Worm (Caenorhabditis elegans) whole organism, L1 larva: ENCODE measurements around the gene dhhc-8.
A peak's percentile ranks its signal among the peaks of the same experiment; 100 is the strongest.

Source experiments
- C04F5.9 ChIP-seq: sonication (generic microtip); optimal IDR thresholded peaks from 2 replicates; lab custom pipeline; 2016; ENCODE audit warnings: missing genetic modification characterization, missing compliant biosample characterization
- Y116A8C.19 ChIP-seq: sonication (generic microtip); optimal IDR thresholded peaks from 2 replicates; lab custom pipeline; 2016; ENCODE audit warnings: missing compliant biosample characterization, missing genetic modification characterization, borderline replicate concordance
- alr-1 ChIP-seq: fragments of 200-800 bp; sonication (Bioruptor generic); optimal IDR thresholded peaks from 2 replicates; lab custom pipeline; 2018; ENCODE audit warnings: borderline replicate concordance, mild to moderate bottlenecking, missing genetic modification characterization, missing compliant biosample characterization
- ceh-63 ChIP-seq: fragments of 200-800 bp; sonication (Bioruptor generic); optimal IDR thresholded peaks from 2 replicates; lab custom pipeline; 2018; ENCODE audit warnings: mild to moderate bottlenecking, missing genetic modification characterization, missing compliant biosample characterization
- ceh-82 ChIP-seq, 3 experiments: fragments of 150-350 bp in 1 of 3; sonication (generic microtip) in 2 of 3; optimal IDR thresholded peaks; 2 replicates each; lab custom pipeline; 2014 to 2017; ENCODE audit warnings: missing biosample characterization in 3 of 3, missing genetic modification characterization in 3 of 3
- ceh-88 ChIP-seq: fragments of 200-800 bp; sonication (Bioruptor generic); IDR thresholded peaks from 2 replicates; pipeline ENCODE4 v1.3.6; 2022; ENCODE audit warnings: missing genetic modification characterization, missing compliant biosample characterization
- ces-1 ChIP-seq: fragments of 150-350 bp; optimal IDR thresholded peaks from 2 replicates; lab custom pipeline; 2014; ENCODE audit warnings: missing biosample characterization, missing genetic modification reagents, missing genetic modification characterization
- efl-1 ChIP-seq, 4 experiments: fragments of 150-350 bp; optimal IDR thresholded peaks in 3 of 4; peaks in 1 of 4; 1 replicate in 1 of 4; 2 replicates in 3 of 4; lab custom pipeline; 2014; ENCODE audit warnings: missing biosample characterization in 2 of 4, missing genetic modification characterization in 2 of 4, missing genetic modification reagents in 2 of 4
- egl-13 ChIP-seq: sonication (generic microtip); optimal IDR thresholded peaks from 2 replicates; lab custom pipeline; 2016; ENCODE audit warnings: missing genotype, missing genetic modification reagents, missing genetic modification characterization, missing compliant biosample characterization
- elt-2 ChIP-seq: sonication (generic microtip); optimal IDR thresholded peaks from 2 replicates; lab custom pipeline; 2016; ENCODE audit warnings: missing genetic modification characterization, mild to moderate bottlenecking, inconsistent platforms, missing compliant biosample characterization, missing genetic modification reagents
- elt-3 ChIP-seq, 6 experiments: fragments of 150-350 bp in 1 of 6; sonication (generic microtip); optimal IDR thresholded peaks; 2 replicates each; lab custom pipeline; 2017 to 2018; ENCODE audit warnings: missing biosample characterization in 6 of 6, missing genetic modification characterization in 6 of 6, inconsistent platforms in 1 of 6
- ets-5 ChIP-seq: fragments of 200-800 bp; sonication (Bioruptor generic); IDR thresholded peaks from 2 replicates; pipeline ENCODE4 v1.3.6; 2022; ENCODE audit warnings: missing genetic modification characterization, missing compliant biosample characterization
- fkh-4 ChIP-seq: sonication (generic microtip); optimal IDR thresholded peaks from 2 replicates; lab custom pipeline; 2016; ENCODE audit warnings: missing compliant biosample characterization, missing genetic modification characterization, borderline replicate concordance
- grh-1 ChIP-seq: fragments of 200-800 bp; sonication (Bioruptor generic); IDR thresholded peaks from 2 replicates; pipeline ENCODE4 v1.3.6; 2022; ENCODE audit warnings: missing genetic modification reagents, missing genetic modification characterization, missing compliant biosample characterization
- hlh-17 ChIP-seq: fragments of 200-800 bp; sonication (Bioruptor generic); optimal IDR thresholded peaks from 2 replicates; lab custom pipeline; 2018; ENCODE audit warnings: missing genetic modification characterization, mild to moderate bottlenecking, missing compliant biosample characterization, moderate library complexity, borderline replicate concordance
- hpl-2 ChIP-seq: fragments of 150-350 bp; optimal IDR thresholded peaks from 2 replicates; lab custom pipeline; 2014; ENCODE audit warnings: missing biosample characterization, missing genetic modification reagents, missing genetic modification characterization
- jun-1 ChIP-seq: fragments of 150-350 bp; optimal IDR thresholded peaks from 2 replicates; lab custom pipeline; 2014; ENCODE audit warnings: missing biosample characterization, missing genetic modification reagents, missing genetic modification characterization
- lin-14 ChIP-seq: fragments of 200-800 bp; sonication (Bioruptor generic); optimal IDR thresholded peaks from 2 replicates; lab custom pipeline; 2018; ENCODE audit warnings: mild to moderate bottlenecking, missing genetic modification characterization, moderate library complexity, missing compliant biosample characterization
- lin-39 ChIP-seq: fragments of 150-350 bp; optimal IDR thresholded peaks from 2 replicates; lab custom pipeline; 2014; ENCODE audit warnings: missing biosample characterization, missing genetic modification reagents, missing genetic modification characterization
- lir-3 ChIP-seq: sonication (generic microtip); optimal IDR thresholded peaks from 2 replicates; lab custom pipeline; 2016; ENCODE audit warnings: mild to moderate bottlenecking, missing genetic modification characterization, moderate library complexity, missing compliant biosample characterization; ENCODE audit not compliant: poor library complexity
- lsy-2 ChIP-seq, 2 experiments: fragments of 150-350 bp; optimal IDR thresholded peaks; 2 replicates each; lab custom pipeline; 2014; ENCODE audit warnings: missing biosample characterization in 2 of 2, missing genetic modification characterization in 2 of 2
- mdl-1 ChIP-seq, 2 experiments: fragments of 150-350 bp; optimal IDR thresholded peaks; 2 replicates each; lab custom pipeline; 2014 to 2017; ENCODE audit warnings: missing biosample characterization in 2 of 2, missing genetic modification characterization in 2 of 2, inconsistent platforms in 1 of 2
- mef-2 ChIP-seq: fragments of 150-350 bp; optimal IDR thresholded peaks from 2 replicates; lab custom pipeline; 2014; ENCODE audit warnings: missing biosample characterization, missing genetic modification characterization
- mep-1 ChIP-seq: fragments of 150-350 bp; optimal IDR thresholded peaks from 2 replicates; lab custom pipeline; 2014; ENCODE audit warnings: missing biosample characterization, missing genetic modification characterization
- nhr-19 ChIP-seq: fragments of 200-800 bp; sonication (Bioruptor generic); conservative IDR thresholded peaks from 2 replicates; pipeline ENCODE4 v1.3.6; 2022; ENCODE audit warnings: missing genetic modification characterization, missing compliant biosample characterization
- nhr-237 ChIP-seq: fragments of 150-350 bp; optimal IDR thresholded peaks from 2 replicates; lab custom pipeline; 2014; ENCODE audit warnings: missing biosample characterization, missing genetic modification characterization
- nhr-28 ChIP-seq: fragments of 150-350 bp; optimal IDR thresholded peaks from 2 replicates; lab custom pipeline; 2014; ENCODE audit warnings: missing biosample characterization, missing genetic modification characterization
- nhr-47 ChIP-seq: sonication (generic microtip); optimal IDR thresholded peaks from 2 replicates; lab custom pipeline; 2016; ENCODE audit warnings: mild to moderate bottlenecking, missing genetic modification characterization, moderate library complexity, missing compliant biosample characterization
- nhr-71 ChIP-seq: sonication (generic microtip); optimal IDR thresholded peaks from 2 replicates; lab custom pipeline; 2016; ENCODE audit warnings: mild to moderate bottlenecking, missing genetic modification characterization, moderate library complexity, missing compliant biosample characterization
- nhr-76 ChIP-seq: sonication (generic microtip); optimal IDR thresholded peaks from 2 replicates; lab custom pipeline; 2017; ENCODE audit warnings: missing biosample characterization, missing genetic modification characterization
- nhr-85 ChIP-seq: sonication (generic microtip); peaks from one replicate; lab custom pipeline; 2016; ENCODE audit warnings: missing genetic modification characterization, inconsistent platforms, missing compliant biosample characterization
- nhr-90 ChIP-seq: sonication (generic microtip); optimal IDR thresholded peaks from 2 replicates; lab custom pipeline; 2016; ENCODE audit warnings: mild to moderate bottlenecking, missing genetic modification characterization, missing compliant biosample characterization; ENCODE audit not compliant: poor library complexity
- pag-3 ChIP-seq: sonication (generic microtip); optimal IDR thresholded peaks from 2 replicates; lab custom pipeline; 2017; ENCODE audit warnings: missing genetic modification characterization, mild to moderate bottlenecking, missing compliant biosample characterization, antibody characterized with exemption, borderline replicate concordance; ENCODE audit not compliant: insufficient read depth
- pqm-1 ChIP-seq: sonication (generic microtip); optimal IDR thresholded peaks from 3 replicates; lab custom pipeline; 2017; ENCODE audit warnings: missing biosample characterization, missing genetic modification characterization
- skn-1 ChIP-seq: fragments of 150-350 bp; optimal IDR thresholded peaks from 2 replicates; lab custom pipeline; 2014; ENCODE audit warnings: missing biosample characterization, missing genetic modification characterization
- snu-23 ChIP-seq: sonication (generic microtip); optimal IDR thresholded peaks from 2 replicates; lab custom pipeline; 2016; ENCODE audit warnings: missing genetic modification characterization, missing compliant biosample characterization
- swsn-7 ChIP-seq: sonication (generic microtip); optimal IDR thresholded peaks from 2 replicates; lab custom pipeline; 2016; ENCODE audit warnings: missing genetic modification characterization, missing compliant biosample characterization
- tbx-2 ChIP-seq: sonication (generic microtip); optimal IDR thresholded peaks from 2 replicates; lab custom pipeline; 2016; ENCODE audit warnings: missing genetic modification characterization, missing compliant biosample characterization
- tlp-1 ChIP-seq: fragments of 150-350 bp; optimal IDR thresholded peaks from 2 replicates; lab custom pipeline; 2014; ENCODE audit warnings: missing biosample characterization, missing genetic modification characterization
- unc-30 ChIP-seq: sonication (generic microtip); optimal IDR thresholded peaks from 2 replicates; lab custom pipeline; 2017; ENCODE audit warnings: missing biosample characterization, missing genetic modification characterization
- unc-86 ChIP-seq: sonication (generic microtip); optimal IDR thresholded peaks from 2 replicates; lab custom pipeline; 2016; ENCODE audit warnings: missing genetic modification characterization, missing compliant biosample characterization
- unc-98 ChIP-seq: fragments of 200-800 bp; sonication (Bioruptor generic); IDR thresholded peaks from 2 replicates; pipeline ENCODE4 v1.3.6; 2022; ENCODE audit warnings: missing genetic modification characterization, missing compliant biosample characterization
- zip-4 ChIP-seq: fragments of 200-800 bp; sonication (Bioruptor generic); optimal IDR thresholded peaks from 2 replicates; lab custom pipeline; 2018; ENCODE audit warnings: mild to moderate bottlenecking, missing genetic modification characterization, moderate library complexity, missing compliant biosample characterization
- ztf-11 ChIP-seq, 2 experiments: sonication (generic microtip); optimal IDR thresholded peaks; 2 replicates each; lab custom pipeline; 2016 to 2017; ENCODE audit warnings: missing genetic modification characterization in 2 of 2, missing biosample characterization in 1 of 2, missing compliant biosample characterization in 1 of 2

Gene dhhc-8

DNA sequence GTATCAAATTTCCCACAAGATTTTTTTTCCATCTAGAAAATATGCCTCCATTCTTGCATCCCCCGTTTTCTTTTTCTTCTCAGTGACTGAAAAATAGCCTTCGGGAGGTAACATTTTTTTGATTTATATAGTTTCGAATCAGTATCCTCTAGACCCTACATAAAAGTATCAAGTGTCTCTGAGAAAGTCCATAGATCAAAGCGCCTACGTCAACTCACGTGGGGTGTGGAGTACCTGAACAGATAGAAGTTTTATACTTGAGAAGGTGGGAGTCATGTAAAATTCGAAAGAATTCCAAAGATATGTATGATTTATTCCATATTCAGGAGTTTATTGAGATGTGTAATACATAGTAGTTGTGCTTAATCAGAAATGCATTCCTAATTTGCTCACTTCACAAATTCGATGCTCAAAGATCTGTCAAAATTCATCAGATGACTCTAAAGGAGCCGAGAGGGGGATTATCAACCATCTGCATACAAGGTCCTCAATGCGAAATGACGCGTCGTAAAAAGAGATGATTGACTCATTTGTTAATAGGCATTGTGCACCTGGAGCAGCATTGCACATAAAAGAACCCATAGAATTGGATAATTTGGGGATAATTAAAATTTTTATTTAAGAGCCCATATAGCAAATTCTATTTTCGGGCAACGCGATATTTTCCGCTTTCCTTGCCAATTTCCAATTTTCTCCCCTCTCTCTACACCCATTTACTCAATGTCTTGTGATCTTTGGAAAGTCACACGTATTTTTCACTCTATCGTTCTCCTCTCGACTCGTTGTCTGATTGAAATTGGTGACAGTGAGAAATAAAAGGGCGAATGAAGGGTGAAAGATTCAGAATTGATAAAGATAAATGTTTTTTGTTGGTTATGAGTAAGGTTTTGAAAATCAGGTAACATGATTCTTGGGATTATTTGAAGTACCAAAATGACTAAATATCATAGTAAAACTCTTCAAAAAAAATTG, 42.9 kb upstream of the dhhc-8 start (continued):
- TF ChIP-seq ztf-11 (tag; optimal IDR thresholded peaks at IDR 0.05; lab: Kevin White, UChicago) (peak in 1 of 2 experiments; percentile 44), nhr-76 (no peak), elt-2 (no peak), lsy-2 (tag; optimal IDR thresholded peaks at IDR 0.05; lab: Kevin White, UChicago) (peak; percentile 22 to 54), nhr-237 (tag; lab: Kevin White, UChicago) (no peak), elt-3 (tag; optimal IDR thresholded peaks at IDR 0.05; lab: Kevin White, UChicago) (peak in 2 of 6 experiments; percentile 11 to 13), jun-1 (tag; lab: Kevin White, UChicago) (no peak), skn-1 (tag; lab: Kevin White, UChicago) (no peak), alr-1 (tag; lab: Kevin White, UChicago) (no peak), tbx-2 (no peak), lir-3 (tag; lab: Kevin White, UChicago) (peak; percentile 46), pag-3 (tag; lab: Kevin White, UChicago) (no peak), hpl-2 (GFP tag; lab: Kevin White, UChicago) (no peak), lin-14 (GFP tag; lab: Kevin White, UChicago) (peak; percentile 82), mef-2 (tag; lab: Kevin White, UChicago) (no peak), fkh-4 (no peak), egl-13 (tag; lab: Kevin White, UChicago) (no peak), grh-1 (GFP tag; lab: Robert Waterston, UW) (no peak), swsn-7 (tag; lab: Kevin White, UChicago) (peak; percentile 19), ces-1 (no peak), nhr-90 (tag; lab: Kevin White, UChicago) (peak; percentile 22), ets-5 (GFP tag; lab: Robert Waterston, UW) (no peak), unc-98 (GFP tag; lab: Robert Waterston, UW) (no peak), efl-1 (optimal IDR thresholded peaks at IDR 0.05; lab: Kevin White, UChicago) (no peak), efl-1 (GFP tag; optimal IDR thresholded peaks at IDR 0.05 in 1 of 2; lab: Kevin White, UChicago) (no peak), ceh-88 (GFP tag; lab: Robert Waterston, UW) (no peak), C04F5.9 (tag; lab: Kevin White, UChicago) (no peak), tlp-1 (no peak), pqm-1 (tag; lab: Kevin White, UChicago) (no peak), nhr-47 (tag; lab: Kevin White, UChicago) (peak; percentile 47), nhr-19 (GFP tag; lab: Robert Waterston, UW) (peak; percentile 50), Y116A8C.19 (tag; lab: Kevin White, UChicago) (no peak), ceh-82 (tag; optimal IDR thresholded peaks at IDR 0.05; lab: Kevin White, UChicago) (peak in 1 of 3 experiments; percentile 13), zip-4 (GFP tag; lab: Kevin White, UChicago) (no peak), snu-23 (GFP tag; lab: Kevin White, UChicago) (peak; percentile 71), unc-86 (tag; lab: Kevin White, UChicago) (no peak), nhr-28 (no peak), hlh-17 (no peak), lin-39 (no peak)

DNA sequence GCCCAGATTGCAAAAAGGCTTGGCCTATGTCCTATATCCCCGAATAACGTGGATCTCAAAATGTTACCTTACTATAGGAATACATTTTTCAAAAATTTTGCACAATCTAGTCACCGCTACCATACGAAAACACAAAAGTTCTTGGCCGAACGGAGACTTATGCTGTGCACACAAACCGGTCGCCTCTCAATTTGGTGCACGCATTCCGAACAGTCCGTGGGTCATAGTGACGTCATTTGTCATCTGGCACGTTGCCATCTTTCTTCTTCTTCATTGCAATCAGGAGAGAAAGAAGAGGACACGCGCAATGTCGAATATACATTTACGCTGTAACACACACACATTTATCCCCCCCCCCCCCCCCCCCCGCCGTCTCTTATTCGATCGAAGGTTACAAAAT, 41.7 kb upstream of the dhhc-8 start:
- TF ChIP-seq unc-30 (no peak), nhr-47 (tag; lab: Kevin White, UChicago) (no peak), ceh-63 (peak; percentile 22), mep-1 (tag; lab: Kevin White, UChicago) (peak; percentile 16), nhr-85 (tag; lab: Kevin White, UChicago) (peak; percentile 86), nhr-71 (tag; lab: Kevin White, UChicago) (peak; percentile 11), mdl-1 (tag; optimal IDR thresholded peaks at IDR 0.05; lab: Kevin White, UChicago) (peak in 1 of 2 experiments; percentile 6), lin-14 (GFP tag; lab: Kevin White, UChicago) (peak; percentile 80)
